Worm (Caenorhabditis elegans) whole organism, young adult: ENCODE measurements around the gene nhr-260.

Source experiments
- C06A6.2 ChIP-seq: fragments of 200-800 bp; sonication (Bioruptor generic); conservative IDR thresholded peaks from 2 replicates; pipeline ENCODE4 v1.3.6; 2022; ENCODE audit warnings: missing genetic modification characterization, missing compliant biosample characterization
- C17E4.6 ChIP-seq: fragments of 200-800 bp; sonication (Bioruptor generic); IDR thresholded peaks from 2 replicates; pipeline ENCODE4 v1.3.6; 2022; ENCODE audit warnings: missing genetic modification reagents, missing genetic modification characterization, missing compliant biosample characterization
- D2030.7 ChIP-seq: fragments of 200-800 bp; sonication (Bioruptor generic); IDR thresholded peaks from 2 replicates; pipeline ENCODE4 v1.3.6; 2022; ENCODE audit warnings: missing genetic modification reagents, missing genetic modification characterization, missing compliant biosample characterization
- F23B12.7 ChIP-seq: sonication (generic microtip); optimal IDR thresholded peaks from 2 replicates; lab custom pipeline; 2017; ENCODE audit warnings: missing genetic modification characterization, mild to moderate bottlenecking, missing compliant biosample characterization, antibody characterized with exemption, moderate library complexity; ENCODE audit not compliant: insufficient read depth
- F39B2.1 ChIP-seq: fragments of 200-800 bp; sonication (Bioruptor generic); IDR thresholded peaks from 2 replicates; pipeline ENCODE4 v1.3.6; 2022; ENCODE audit warnings: missing genetic modification reagents, missing genetic modification characterization, missing compliant biosample characterization
- F49E8.2 ChIP-seq: sonication (generic microtip); optimal IDR thresholded peaks from 3 replicates; lab custom pipeline; 2017; ENCODE audit warnings: missing genetic modification characterization, mild to moderate bottlenecking, missing compliant biosample characterization, antibody characterized with exemption, moderate library complexity; ENCODE audit not compliant: insufficient read depth
- F55B11.4 ChIP-seq: sonication (generic microtip); optimal IDR thresholded peaks from 2 replicates; lab custom pipeline; 2016; ENCODE audit warnings: missing compliant biosample characterization, missing genetic modification characterization, borderline replicate concordance; ENCODE audit not compliant: insufficient read depth
- T26A5.8 ChIP-seq: sonication (generic microtip); optimal IDR thresholded peaks from 2 replicates; lab custom pipeline; 2016; ENCODE audit warnings: missing genetic modification characterization, missing compliant biosample characterization
- Y56A3A.18 ChIP-seq: fragments of 200-800 bp; sonication (Bioruptor generic); IDR thresholded peaks from 2 replicates; pipeline ENCODE4 v1.3.6; 2022; ENCODE audit warnings: missing genetic modification reagents, missing genetic modification characterization, missing compliant biosample characterization
- Y67H2A.10 ChIP-seq: fragments of 200-800 bp; sonication (Bioruptor generic); conservative IDR thresholded peaks from 2 replicates; pipeline ENCODE4 v1.3.6; 2022; ENCODE audit warnings: missing genetic modification reagents, missing genetic modification characterization, missing compliant biosample characterization
- Y79H2A.3 ChIP-seq: fragments of 200-800 bp; sonication (Bioruptor generic); conservative IDR thresholded peaks from 2 replicates; pipeline ENCODE4 v1.3.6; 2022; ENCODE audit warnings: missing genetic modification reagents, missing genetic modification characterization, missing compliant biosample characterization
- ama-1 ChIP-seq, 3 experiments: fragments of 150-350 bp in 1 of 3; sonication (generic microtip) in 2 of 3; optimal IDR thresholded peaks; 2 replicates each; lab custom pipeline; 2014 to 2018; ENCODE audit warnings: missing biosample characterization in 2 of 3, missing genetic modification characterization in 2 of 3, missing genetic modification reagents in 2 of 3
- athp-1 ChIP-seq: sonication (generic microtip); optimal IDR thresholded peaks from 2 replicates; lab custom pipeline; 2017; ENCODE audit warnings: mild to moderate bottlenecking, missing genetic modification characterization, missing compliant biosample characterization
- attf-3 ChIP-seq: fragments of 200-800 bp; sonication (Bioruptor generic); conservative IDR thresholded peaks from 2 replicates; pipeline ENCODE4 v1.3.6; 2022; ENCODE audit warnings: missing genetic modification reagents, missing genetic modification characterization, missing compliant biosample characterization
- attf-6 ChIP-seq: fragments of 200-800 bp; sonication (Bioruptor generic); IDR thresholded peaks from 2 replicates; pipeline ENCODE4 v1.3.6; 2022; ENCODE audit warnings: missing genetic modification reagents, missing genetic modification characterization, missing compliant biosample characterization
- bed-1 ChIP-seq: fragments of 200-800 bp; sonication (Bioruptor generic); IDR thresholded peaks from 2 replicates; pipeline ENCODE4 v1.3.6; 2022; ENCODE audit warnings: missing genetic modification reagents, missing genetic modification characterization, missing compliant biosample characterization
- cebp-2 ChIP-seq: fragments of 200-800 bp; sonication (Bioruptor generic); IDR thresholded peaks from 2 replicates; pipeline ENCODE4 v1.3.6; 2022; ENCODE audit warnings: missing genetic modification characterization, missing compliant biosample characterization
- ceh-58 ChIP-seq: fragments of 200-800 bp; sonication (Bioruptor generic); IDR thresholded peaks from 2 replicates; pipeline ENCODE4 v1.3.6; 2022; ENCODE audit warnings: missing genetic modification characterization, missing compliant biosample characterization
- dpff-1 ChIP-seq: sonication (generic microtip); optimal IDR thresholded peaks from 2 replicates; lab custom pipeline; 2017; ENCODE audit warnings: mild to moderate bottlenecking, missing genetic modification characterization, missing compliant biosample characterization
- dpl-1 ChIP-seq: fragments of 150-350 bp; optimal IDR thresholded peaks from 2 replicates; lab custom pipeline; 2014; ENCODE audit warnings: missing biosample characterization, missing genetic modification reagents, missing genetic modification characterization
- ekl-4 ChIP-seq: fragments of 200-800 bp; sonication (Bioruptor generic); IDR thresholded peaks from 2 replicates; pipeline ENCODE4 v1.3.6; 2022; ENCODE audit warnings: missing genetic modification reagents, missing genetic modification characterization, missing compliant biosample characterization
- him-1 ChIP-seq: sonication (generic microtip); optimal IDR thresholded peaks from 2 replicates; lab custom pipeline; 2016; ENCODE audit warnings: missing genotype, missing genetic modification reagents, missing genetic modification characterization, missing compliant biosample characterization
- hlh-26 ChIP-seq: fragments of 200-800 bp; sonication (Bioruptor generic); conservative IDR thresholded peaks from 2 replicates; pipeline ENCODE4 v1.3.6; 2022; ENCODE audit warnings: missing genetic modification reagents, missing genetic modification characterization, missing compliant biosample characterization
- hsf-1 ChIP-seq: fragments of 200-800 bp; sonication (Bioruptor generic); IDR thresholded peaks from 2 replicates; pipeline ENCODE4 v1.3.6; 2022; ENCODE audit warnings: missing genetic modification reagents, missing genetic modification characterization, missing compliant biosample characterization
- lag-1 ChIP-seq: fragments of 200-800 bp; sonication (Bioruptor generic); IDR thresholded peaks from 2 replicates; pipeline ENCODE4 v1.3.6; 2022; ENCODE audit warnings: missing genetic modification reagents, missing genetic modification characterization, missing compliant biosample characterization
- let-607 ChIP-seq, 2 experiments: fragments of 200-800 bp in 1 of 2; sonication (Bioruptor generic) in 1 of 2; sonication (generic microtip) in 1 of 2; optimal IDR thresholded peaks; 2 replicates each; lab custom pipeline; 2016 to 2018; ENCODE audit warnings: mild to moderate bottlenecking in 2 of 2, missing compliant biosample characterization in 2 of 2, missing genetic modification characterization in 2 of 2, moderate library complexity in 2 of 2, missing genotype in 1 of 2
- lin-35 ChIP-seq, 3 experiments: fragments of 150-350 bp in 2 of 3; sonication (generic microtip) in 1 of 3; optimal IDR thresholded peaks; 2 replicates each; lab custom pipeline; 2014 to 2018; ENCODE audit warnings: missing biosample characterization in 3 of 3, missing genetic modification characterization in 3 of 3, missing genetic modification reagents in 3 of 3
- lir-1 ChIP-seq: fragments of 200-800 bp; sonication (Bioruptor generic); conservative IDR thresholded peaks from 2 replicates; pipeline ENCODE4 v1.3.6; 2022; ENCODE audit warnings: missing genetic modification reagents, missing genetic modification characterization, missing compliant biosample characterization
- madf-6 ChIP-seq: fragments of 200-800 bp; sonication (Bioruptor generic); IDR thresholded peaks from 2 replicates; pipeline ENCODE4 v1.3.6; 2022; ENCODE audit warnings: missing genetic modification reagents, missing genetic modification characterization, missing compliant biosample characterization
- madf-8 ChIP-seq: fragments of 200-800 bp; sonication (Bioruptor generic); conservative IDR thresholded peaks from 2 replicates; pipeline ENCODE4 v1.3.6; 2022; ENCODE audit warnings: missing genetic modification reagents, missing genetic modification characterization, missing compliant biosample characterization
- pbrm-1 ChIP-seq: fragments of 200-800 bp; sonication (Bioruptor generic); IDR thresholded peaks from 2 replicates; pipeline ENCODE4 v1.3.6; 2022; ENCODE audit warnings: missing genetic modification reagents, missing genetic modification characterization, missing compliant biosample characterization
- snpc-1.3 ChIP-seq: sonication (generic microtip); optimal IDR thresholded peaks from 2 replicates; lab custom pipeline; 2017; ENCODE audit warnings: missing genetic modification characterization, mild to moderate bottlenecking, missing compliant biosample characterization, antibody characterized with exemption, moderate library complexity, missing genotype, missing genetic modification reagents; ENCODE audit not compliant: insufficient read depth
- snpc-3.4 ChIP-seq: sonication (generic microtip); optimal IDR thresholded peaks from 2 replicates; lab custom pipeline; 2017; ENCODE audit warnings: missing genetic modification characterization, mild to moderate bottlenecking, missing compliant biosample characterization, antibody characterized with exemption, moderate library complexity, missing genotype, missing genetic modification reagents
- tbp1 ChIP-seq: fragments of 200-800 bp; sonication (Bioruptor generic); optimal IDR thresholded peaks from 2 replicates; lab custom pipeline; 2018; ENCODE audit warnings: mild to moderate bottlenecking, missing genetic modification characterization, missing compliant biosample characterization
- unc-130 ChIP-seq: sonication (generic microtip); optimal IDR thresholded peaks from 2 replicates; lab custom pipeline; 2016; ENCODE audit warnings: missing genetic modification reagents, missing genetic modification characterization, missing compliant biosample characterization
- unc-62 ChIP-seq: fragments of 150-350 bp; optimal IDR thresholded peaks from 2 replicates; lab custom pipeline; 2014; ENCODE audit warnings: missing biosample characterization, missing genetic modification reagents, missing genetic modification characterization
- zim-3 ChIP-seq: sonication (generic microtip); optimal IDR thresholded peaks from 2 replicates; lab custom pipeline; 2017; ENCODE audit warnings: mild to moderate bottlenecking, missing genetic modification characterization, moderate library complexity, missing compliant biosample characterization
- ztf-18 ChIP-seq: sonication (generic microtip); optimal IDR thresholded peaks from 2 replicates; lab custom pipeline; 2016; ENCODE audit warnings: missing genotype, mild to moderate bottlenecking, missing genetic modification characterization, missing compliant biosample characterization
- ztf-25 ChIP-seq: fragments of 200-800 bp; sonication (Bioruptor generic); IDR thresholded peaks from 2 replicates; pipeline ENCODE4 v1.3.6; 2022; ENCODE audit warnings: missing genetic modification reagents, missing genetic modification characterization, missing compliant biosample characterization
- ztf-6 ChIP-seq: fragments of 200-800 bp; sonication (Bioruptor generic); IDR thresholded peaks from 2 replicates; pipeline ENCODE4 v1.3.6; 2022; ENCODE audit warnings: missing genetic modification reagents, missing genetic modification characterization, missing compliant biosample characterization

The nhr-260 gene

ce11 chrV:1476284-1476792, 35.1 kb downstream of the nhr-260 start:
- TF ChIP-seq madf-6 (peak; percentile 33; the same call in 1 of the 2 replicates), dpl-1 (GFP tag; lab: Kevin White, UChicago) (no peak), tbp1 (peak; percentile 23), F39B2.1 (GFP tag; lab: Robert Waterston, UW) (0 out of 2 replicates have a peak, but pooled peaks have one; percentile 2), dpff-1 (tag; lab: Kevin White, UChicago) (no peak), athp-1 (peak; percentile 71), hsf-1 (GFP tag; lab: Robert Waterston, UW) (peak; percentile 64; the same call in 1 of the 2 replicates), bed-1 (GFP tag; lab: Robert Waterston, UW) (no peak), hlh-26 (no peak), C17E4.6 (GFP tag; lab: Robert Waterston, UW) (no peak), zim-3 (tag; lab: Kevin White, UChicago) (no peak), snpc-3.4 (peak; percentile 63), lir-1 (GFP tag; lab: Robert Waterston, UW) (no peak), D2030.7 (GFP tag; lab: Robert Waterston, UW) (no peak), him-1 (tag; lab: Kevin White, UChicago) (no peak), T26A5.8 (no peak), Y79H2A.3 (GFP tag; lab: Robert Waterston, UW) (0 out of 2 replicates have a peak, but pooled peaks have one; percentile 8), pbrm-1 (GFP tag; lab: Robert Waterston, UW) (0 out of 2 replicates have a peak, but pooled peaks have one; percentile 11), lin-35 (GFP tag; optimal IDR thresholded peaks at IDR 0.05; lab: Kevin White, UChicago) (peak in 1 of 3 experiments; percentile 26), let-607 (tag; optimal IDR thresholded peaks at IDR 0.05; lab: Kevin White, UChicago) (no peak), ekl-4 (GFP tag; lab: Robert Waterston, UW) (peak; percentile 13; the same call in 1 of the 2 replicates), attf-6 (GFP tag; lab: Robert Waterston, UW) (0 out of 2 replicates have a peak, but pooled peaks have one; percentile 10), unc-62 (GFP tag; lab: Kevin White, UChicago) (no peak), Y56A3A.18 (GFP tag; lab: Robert Waterston, UW) (no peak; the same call in 1 of the 2 replicates), lag-1 (no peak), unc-130 (no peak), ceh-58 (GFP tag; lab: Robert Waterston, UW) (no peak), F49E8.2 (tag; lab: Kevin White, UChicago) (peak; percentile 69), F23B12.7 (tag; lab: Kevin White, UChicago) (no peak), F55B11.4 (tag; lab: Kevin White, UChicago) (no peak), ztf-6 (GFP tag; lab: Robert Waterston, UW) (no peak), ztf-25 (GFP tag; lab: Robert Waterston, UW) (peak; percentile 59; the same call in 1 of the 2 replicates), ztf-18 (tag; lab: Kevin White, UChicago) (peak; percentile 6), attf-3 (GFP tag; lab: Robert Waterston, UW) (no peak), Y67H2A.10 (GFP tag; lab: Robert Waterston, UW) (no peak), snpc-1.3 (tag; lab: Kevin White, UChicago) (no peak), ama-1 (optimal IDR thresholded peaks at IDR 0.05; lab: Kevin White, UChicago) (no peak), ama-1 (GFP tag; optimal IDR thresholded peaks at IDR 0.05; lab: Kevin White, UChicago) (peak in 1 of 2 experiments; percentile 50), C06A6.2 (GFP tag; lab: Robert Waterston, UW) (no peak), cebp-2 (GFP tag; lab: Robert Waterston, UW) (no peak), madf-8 (GFP tag; lab: Robert Waterston, UW) (no peak)
